Worm (Caenorhabditis elegans) whole organism, late embryonic: ENCODE results near the gene ZK1240.8.

ENCODE experiments used
- F13H6.1 ChIP-seq: sonication (generic microtip); optimal IDR thresholded peaks from 2 replicates; lab custom pipeline; 2016; ENCODE audit warnings: missing genetic modification characterization, missing compliant biosample characterization
- K02D7.2 ChIP-seq: sonication (generic microtip); optimal IDR thresholded peaks from 2 replicates; lab custom pipeline; 2017; ENCODE audit warnings: mild to moderate bottlenecking, missing genetic modification characterization, missing compliant biosample characterization
- K09A11.1 ChIP-seq: sonication (generic microtip); optimal IDR thresholded peaks from 2 replicates; lab custom pipeline; 2017; ENCODE audit warnings: antibody characterized with exemption, mild to moderate bottlenecking, missing genetic modification characterization, missing compliant biosample characterization; ENCODE audit not compliant: insufficient read depth
- T23F11.4 ChIP-seq: fragments of 200-800 bp; sonication (Bioruptor generic); optimal IDR thresholded peaks from 2 replicates; lab custom pipeline; 2018; ENCODE audit warnings: mild to moderate bottlenecking, missing genetic modification characterization, missing compliant biosample characterization
- Y22D7AL.16 ChIP-seq: sonication (generic microtip); optimal IDR thresholded peaks from 2 replicates; lab custom pipeline; 2016; ENCODE audit warnings: missing genetic modification characterization, missing compliant biosample characterization
- ceh-18 ChIP-seq: sonication (generic microtip); optimal IDR thresholded peaks from 2 replicates; lab custom pipeline; 2016; ENCODE audit warnings: missing genetic modification characterization, missing compliant biosample characterization
- ceh-19 ChIP-seq: fragments of 200-800 bp; sonication (Bioruptor generic); optimal IDR thresholded peaks from 2 replicates; lab custom pipeline; 2018; ENCODE audit warnings: mild to moderate bottlenecking, missing genetic modification characterization, missing compliant biosample characterization
- ceh-22 ChIP-seq: sonication (generic microtip); optimal IDR thresholded peaks from 2 replicates; lab custom pipeline; 2017; ENCODE audit warnings: missing biosample characterization, missing genetic modification characterization
- ceh-30 ChIP-seq: fragments of 150-350 bp; optimal IDR thresholded peaks from 2 replicates; lab custom pipeline; 2014; ENCODE audit warnings: missing biosample characterization, missing genetic modification characterization
- ceh-31 ChIP-seq: sonication (generic microtip); optimal IDR thresholded peaks from 2 replicates; lab custom pipeline; 2016; ENCODE audit warnings: missing genetic modification characterization, missing compliant biosample characterization
- ceh-45 ChIP-seq: fragments of 200-800 bp; sonication (Bioruptor generic); IDR thresholded peaks from 2 replicates; pipeline ENCODE4 v1.3.6; 2022; ENCODE audit warnings: missing genetic modification reagents, missing genetic modification characterization, missing compliant biosample characterization
- ceh-9 ChIP-seq: sonication (generic microtip); optimal IDR thresholded peaks from 2 replicates; lab custom pipeline; 2016; ENCODE audit warnings: mild to moderate bottlenecking, missing genetic modification characterization, inconsistent platforms, missing compliant biosample characterization
- dmd-4 ChIP-seq: sonication (generic microtip); optimal IDR thresholded peaks from 2 replicates; lab custom pipeline; 2016; ENCODE audit warnings: borderline replicate concordance, missing genetic modification characterization, missing compliant biosample characterization
- dve-1 ChIP-seq: sonication (generic microtip); optimal IDR thresholded peaks from 2 replicates; lab custom pipeline; 2017; ENCODE audit warnings: antibody characterized with exemption, mild to moderate bottlenecking, missing genetic modification characterization, missing compliant biosample characterization
- elt-4 ChIP-seq: sonication (generic microtip); optimal IDR thresholded peaks from 2 replicates; lab custom pipeline; 2016; ENCODE audit warnings: missing genetic modification characterization, missing compliant biosample characterization
- ets-4 ChIP-seq: sonication (generic microtip); optimal IDR thresholded peaks from 2 replicates; lab custom pipeline; 2016; ENCODE audit warnings: missing genetic modification characterization, missing compliant biosample characterization
- fkh-10 ChIP-seq: fragments of 150-350 bp; optimal IDR thresholded peaks from 2 replicates; lab custom pipeline; 2014; ENCODE audit warnings: missing biosample characterization, missing genetic modification reagents, missing genetic modification characterization
- fkh-6 ChIP-seq: sonication (generic microtip); optimal IDR thresholded peaks from 2 replicates; lab custom pipeline; 2016; ENCODE audit warnings: missing genetic modification characterization, missing compliant biosample characterization
- gmeb-2 ChIP-seq: sonication (generic microtip); optimal IDR thresholded peaks from 2 replicates; lab custom pipeline; 2016; ENCODE audit warnings: missing genetic modification characterization, inconsistent platforms, missing compliant biosample characterization
- hlh-15 ChIP-seq: sonication (generic microtip); optimal IDR thresholded peaks from 2 replicates; lab custom pipeline; 2016; ENCODE audit warnings: missing genetic modification characterization, missing compliant biosample characterization
- hlh-30 ChIP-seq: sonication (generic microtip); optimal IDR thresholded peaks from 2 replicates; lab custom pipeline; 2017; ENCODE audit warnings: antibody characterized with exemption, missing genetic modification characterization, missing compliant biosample characterization; ENCODE audit not compliant: insufficient read depth
- hlh-8 ChIP-seq: sonication (generic microtip); optimal IDR thresholded peaks from 2 replicates; lab custom pipeline; 2016; ENCODE audit warnings: missing genotype, missing genetic modification characterization, missing compliant biosample characterization
- mec-3 ChIP-seq: sonication (generic microtip); optimal IDR thresholded peaks from 2 replicates; lab custom pipeline; 2016; ENCODE audit warnings: borderline replicate concordance, missing genetic modification characterization, missing compliant biosample characterization
- nfya-1 ChIP-seq: sonication (generic microtip); optimal IDR thresholded peaks from 2 replicates; lab custom pipeline; 2017; ENCODE audit warnings: missing genetic modification characterization, mild to moderate bottlenecking, missing compliant biosample characterization, antibody characterized with exemption, moderate library complexity
- nhr-232 ChIP-seq: sonication (generic microtip); optimal IDR thresholded peaks from 2 replicates; lab custom pipeline; 2016; ENCODE audit warnings: missing genetic modification characterization, missing compliant biosample characterization
- npax-4 ChIP-seq: sonication (generic microtip); optimal IDR thresholded peaks from 2 replicates; lab custom pipeline; 2016; ENCODE audit warnings: missing genetic modification characterization, missing compliant biosample characterization
- pax-1 ChIP-seq: fragments of 150-350 bp; optimal IDR thresholded peaks from 2 replicates; lab custom pipeline; 2014; ENCODE audit warnings: missing biosample characterization, missing genetic modification characterization
- pha-2 ChIP-seq: sonication (generic microtip); optimal IDR thresholded peaks from 2 replicates; lab custom pipeline; 2017; ENCODE audit warnings: mild to moderate bottlenecking, missing genetic modification characterization, missing compliant biosample characterization
- pqm-1 ChIP-seq: sonication (generic microtip); optimal IDR thresholded peaks from 2 replicates; lab custom pipeline; 2016; ENCODE audit warnings: missing genetic modification characterization, missing compliant biosample characterization
- sdc-2 ChIP-seq: sonication (generic microtip); optimal IDR thresholded peaks from 2 replicates; lab custom pipeline; 2016; ENCODE audit warnings: missing genotype, missing genetic modification characterization, missing compliant biosample characterization
- unc-3 ChIP-seq, 2 experiments: fragments of 200-800 bp in 1 of 2; sonication (Bioruptor generic) in 1 of 2; sonication (generic microtip) in 1 of 2; conservative IDR thresholded peaks in 1 of 2; optimal IDR thresholded peaks in 1 of 2; 2 replicates each; pipeline versions ENCODE4 v1.3.6 to Lab custom; 2016 to 2022; ENCODE audit warnings: missing compliant biosample characterization in 2 of 2, missing genetic modification characterization in 2 of 2, missing genetic modification reagents in 1 of 2
- unc-42 ChIP-seq: sonication (generic microtip); optimal IDR thresholded peaks from 2 replicates; lab custom pipeline; 2016; ENCODE audit warnings: missing genotype, missing genetic modification characterization, missing compliant biosample characterization
- unc-55 ChIP-seq: sonication (generic microtip); optimal IDR thresholded peaks from 2 replicates; lab custom pipeline; 2017; ENCODE audit warnings: missing biosample characterization, missing genetic modification reagents, missing genetic modification characterization
- zip-5 ChIP-seq: sonication (generic microtip); optimal IDR thresholded peaks from 2 replicates; lab custom pipeline; 2016; ENCODE audit warnings: missing genetic modification characterization, missing compliant biosample characterization
- ztf-16 ChIP-seq: sonication (generic microtip); optimal IDR thresholded peaks from 2 replicates; lab custom pipeline; 2017; ENCODE audit warnings: missing genetic modification characterization, missing compliant biosample characterization

ZK1240.8 gene

ce11 chrII:2306741-2307140 is 22.1 kb downstream of the ZK1240.8 start, which contains the start of gene B0281.3:
Gene B0281.3 (plus strand): TSS chrII:2307041.
- TF ChIP-seq K02D7.2 (tag; lab: Kevin White, UChicago) (no peak), unc-3 (GFP tag; conservative IDR thresholded peaks at IDR 0.05; lab: Robert Waterston, UW) (no peak), unc-3 (tag; optimal IDR thresholded peaks at IDR 0.05; lab: Kevin White, UChicago) (no peak), ceh-31 (no peak), ceh-9 (no peak), npax-4 (tag; lab: Kevin White, UChicago) (no peak), pqm-1 (tag; lab: Kevin White, UChicago) (no peak), pha-2 (tag; lab: Kevin White, UChicago) (no peak), hlh-8 (tag; lab: Kevin White, UChicago) (no peak), zip-5 (tag; lab: Kevin White, UChicago) (no peak), ceh-30 (tag; lab: Kevin White, UChicago) (no peak)

DNA sequence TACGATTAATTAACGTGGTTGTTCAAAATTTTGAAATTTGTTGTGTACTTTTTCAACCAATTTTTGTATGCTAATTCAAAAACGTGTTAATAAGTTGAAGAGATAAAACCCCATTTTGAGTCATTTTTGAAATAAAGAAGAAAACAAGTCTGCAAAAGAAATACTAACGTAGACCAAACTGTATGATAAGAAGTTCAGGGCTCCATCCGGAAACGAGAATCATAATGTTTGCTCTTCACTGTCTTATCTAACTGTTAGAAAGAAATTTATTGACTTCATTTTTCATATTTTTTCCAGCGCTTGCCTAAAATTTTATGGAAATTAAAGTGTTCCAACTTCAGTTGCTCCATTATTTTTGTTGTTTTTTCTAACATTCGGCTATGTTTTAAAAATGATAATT is 23.4 kb downstream of the ZK1240.8 start:
- no peak for TF ChIP-seq ceh-19
- no peak for TF ChIP-seq elt-4
- TF ChIP-seq hlh-8 (tag; lab: Kevin White, UChicago): no peak
- TF ChIP-seq fkh-10 (GFP tag; lab: Kevin White, UChicago): no peak
- no peak for TF ChIP-seq ceh-45 (GFP tag; lab: Robert Waterston, UW)
- no peak for TF ChIP-seq F13H6.1 (tag; lab: Kevin White, UChicago)
- no peak for TF ChIP-seq unc-42 (tag; lab: Kevin White, UChicago)
- TF ChIP-seq K09A11.1 (tag; lab: Kevin White, UChicago): no peak
- TF ChIP-seq hlh-30 (tag; lab: Kevin White, UChicago): no peak
- no peak for TF ChIP-seq pax-1 (tag; lab: Kevin White, UChicago)
- no peak for TF ChIP-seq ceh-31
- no peak for TF ChIP-seq unc-55 (GFP tag; lab: Kevin White, UChicago)
- TF ChIP-seq dve-1 (tag; lab: Kevin White, UChicago): no peak
- TF ChIP-seq mec-3 (tag; lab: Kevin White, UChicago): no peak
- TF ChIP-seq hlh-15 (tag; lab: Kevin White, UChicago): no peak

- TF ChIP-seq hlh-30 (tag; lab: Kevin White, UChicago): no peak
- TF ChIP-seq unc-42 (tag; lab: Kevin White, UChicago): no peak
- TF ChIP-seq dve-1 (tag; lab: Kevin White, UChicago): no peak
- TF ChIP-seq gmeb-2 (tag; lab: Kevin White, UChicago): no peak
- TF ChIP-seq dmd-4 (tag; lab: Kevin White, UChicago): no peak
- no peak for TF ChIP-seq ceh-31
- no peak for TF ChIP-seq K09A11.1 (tag; lab: Kevin White, UChicago)
- no peak for TF ChIP-seq T23F11.4
- TF ChIP-seq elt-4: no peak
- TF ChIP-seq F13H6.1 (tag; lab: Kevin White, UChicago): no peak
- TF ChIP-seq ceh-18 (tag; lab: Kevin White, UChicago): no peak
- TF ChIP-seq ztf-16 (tag; lab: Kevin White, UChicago): no peak
- TF ChIP-seq, all 69 proteins: peak for 0
Observed at ce11 chrII:2304575-2304974, 24.3 kb downstream of the ZK1240.8 start.

- TF ChIP-seq pax-1 (tag; lab: Kevin White, UChicago) (no peak), sdc-2 (no peak), F13H6.1 (tag; lab: Kevin White, UChicago) (no peak), ceh-9 (no peak), zip-5 (tag; lab: Kevin White, UChicago) (no peak), ceh-22 (no peak), nhr-232 (no peak), ets-4 (no peak), Y22D7AL.16 (tag; lab: Kevin White, UChicago) (no peak), nfya-1 (tag; lab: Kevin White, UChicago) (no peak), fkh-6 (tag; lab: Kevin White, UChicago) (no peak), pqm-1 (tag; lab: Kevin White, UChicago) (no peak), dmd-4 (tag; lab: Kevin White, UChicago) (no peak), ztf-16 (tag; lab: Kevin White, UChicago) (no peak), ceh-45 (GFP tag; lab: Robert Waterston, UW) (no peak), K09A11.1 (tag; lab: Kevin White, UChicago) (no peak)
Observed at ce11 chrII:2302330-2302729, 26.5 kb downstream of the ZK1240.8 start, which contains the start of gene B0281.6. Gene B0281.6 (minus strand): TSS chrII:2302430.
